Fruit fly (Drosophila melanogaster) whole organism, embryonic: ENCODE data around the gene wuho.
A peak's percentile ranks its signal among the peaks of the same experiment; 100 is the strongest.

Source experiments
- CG10274 ChIP-seq: fragments of 200-800 bp; sonication (Bioruptor generic); optimal IDR thresholded peaks from 3 replicates; lab custom pipeline; 2017; ENCODE audit warnings: missing biosample characterization, mild to moderate bottlenecking, missing genetic modification characterization
- CG10543 ChIP-seq: fragments of 200-800 bp; sonication (Bioruptor generic); optimal IDR thresholded peaks from 3 replicates; lab custom pipeline; 2017; ENCODE audit warnings: missing biosample characterization, mild to moderate bottlenecking, missing genetic modification characterization, moderate library complexity
- CG13424 ChIP-seq: fragments of 200-800 bp; sonication (Bioruptor generic); optimal IDR thresholded peaks from 2 replicates; lab custom pipeline; 2019; ENCODE audit warnings: missing biosample characterization, mild to moderate bottlenecking, missing genetic modification characterization, moderate library complexity
- CG15479 ChIP-seq: fragments of 200-800 bp; sonication (Bioruptor generic); optimal IDR thresholded peaks from 3 replicates; lab custom pipeline; 2019; ENCODE audit warnings: missing biosample characterization, mild to moderate bottlenecking, missing genetic modification characterization, moderate library complexity
- CG1602 ChIP-seq: fragments of 200-800 bp; sonication (Bioruptor generic); optimal IDR thresholded peaks from 3 replicates; lab custom pipeline; 2016; ENCODE audit warnings: missing biosample characterization, missing genetic modification characterization
- CG1603 ChIP-seq: fragments of 200-800 bp; sonication (Bioruptor generic); optimal IDR thresholded peaks from 2 replicates; lab custom pipeline; 2019; ENCODE audit warnings: missing biosample characterization, mild to moderate bottlenecking, missing genetic modification characterization, moderate library complexity
- CG18619 ChIP-seq: fragments of 200-800 bp; sonication (Bioruptor generic); optimal IDR thresholded peaks from 3 replicates; lab custom pipeline; 2017; ENCODE audit warnings: missing biosample characterization, mild to moderate bottlenecking, missing genetic modification characterization
- CG2129 ChIP-seq: fragments of 200-800 bp; sonication (Bioruptor generic); IDR thresholded peaks from 2 replicates; pipeline ENCODE4 v1.3.6; 2022; ENCODE audit warnings: missing biosample characterization, missing genetic modification characterization; ENCODE audit not compliant: partially characterized antibody
- CG2202 ChIP-seq: fragments of 200-800 bp; sonication (Bioruptor generic); optimal IDR thresholded peaks from 2 replicates; lab custom pipeline; 2018; ENCODE audit warnings: missing biosample characterization, mild to moderate bottlenecking, missing genetic modification characterization
- CG30431 ChIP-seq: fragments of 200-800 bp; sonication (Bioruptor generic); optimal IDR thresholded peaks from 2 replicates; lab custom pipeline; 2017; ENCODE audit warnings: missing biosample characterization, missing genetic modification characterization
- CG31388 ChIP-seq: fragments of 200-800 bp; sonication (Bioruptor generic); optimal IDR thresholded peaks from 2 replicates; lab custom pipeline; 2016; ENCODE audit warnings: missing biosample characterization, missing genetic modification characterization
- CG31441 ChIP-seq: fragments of 200-800 bp; sonication (Bioruptor generic); IDR thresholded peaks from 2 replicates; pipeline ENCODE4 v1.3.6; 2022; ENCODE audit warnings: missing biosample characterization, missing genetic modification characterization
- CG32772 ChIP-seq: fragments of 200-800 bp; sonication (Bioruptor generic); IDR thresholded peaks from 2 replicates; pipeline ENCODE4 v1.3.6; 2022; ENCODE audit warnings: missing biosample characterization, missing genetic modification characterization
- CG34422 ChIP-seq: fragments of 200-800 bp; sonication (Bioruptor generic); IDR thresholded peaks from 3 replicates; pipeline ENCODE4 v1.3.6; 2022; ENCODE audit warnings: missing biosample characterization, missing genetic modification characterization
- CG4730 ChIP-seq: fragments of 200-800 bp; sonication (Bioruptor generic); IDR thresholded peaks from 2 replicates; pipeline ENCODE4 v1.3.6; 2022; ENCODE audit warnings: missing biosample characterization, missing genetic modification characterization
- CG5180 ChIP-seq: fragments of 200-800 bp; sonication (Bioruptor generic); optimal IDR thresholded peaks from 3 replicates; lab custom pipeline; 2017; ENCODE audit warnings: missing biosample characterization, missing genetic modification characterization, mild to moderate bottlenecking, moderate library complexity, missing genetic modification reagents
- CG6175 ChIP-seq: fragments of 200-800 bp; sonication (Bioruptor generic); IDR thresholded peaks from 3 replicates; pipeline ENCODE4 v1.3.6; 2022; ENCODE audit warnings: missing biosample characterization, missing genetic modification characterization
- CG9215 ChIP-seq: fragments of 200-800 bp; sonication (Bioruptor generic); IDR thresholded peaks from 2 replicates; pipeline ENCODE4 v1.3.6; 2022; ENCODE audit warnings: missing biosample characterization, missing genetic modification characterization
- CG9609 ChIP-seq: fragments of 200-800 bp; sonication (Bioruptor generic); optimal IDR thresholded peaks from 3 replicates; lab custom pipeline; 2016; ENCODE audit warnings: missing biosample characterization, missing genetic modification characterization
- CG9876 ChIP-seq: fragments of 200-800 bp; sonication (Bioruptor generic); optimal IDR thresholded peaks from 2 replicates; lab custom pipeline; 2016; ENCODE audit warnings: missing biosample characterization, missing genetic modification characterization
- Dip3 ChIP-seq: fragments of 200-800 bp; sonication (Bioruptor generic); optimal IDR thresholded peaks from 3 replicates; lab custom pipeline; 2016; ENCODE audit warnings: missing biosample characterization, missing genetic modification characterization
- Fer1 ChIP-seq: fragments of 200-800 bp; sonication (Bioruptor generic); optimal IDR thresholded peaks from 2 replicates; lab custom pipeline; 2017; ENCODE audit warnings: missing biosample characterization, mild to moderate bottlenecking, missing genetic modification characterization
- Hr51 ChIP-seq, 2 experiments: fragments of 200-800 bp; sonication (Bioruptor generic); optimal IDR thresholded peaks; 2 replicates in 1 of 2; 3 replicates in 1 of 2; lab custom pipeline; 2016 to 2018; ENCODE audit warnings: missing biosample characterization in 2 of 2, missing genetic modification characterization in 2 of 2, mild to moderate bottlenecking in 1 of 2, moderate library complexity in 1 of 2
- Lim3 ChIP-seq: fragments of 200-800 bp; sonication (Bioruptor generic); IDR thresholded peaks from 2 replicates; pipeline ENCODE4 v1.3.6; 2022; ENCODE audit warnings: missing biosample characterization, missing genetic modification characterization
- Nf-YA ChIP-seq: fragments of 200-800 bp; sonication (Bioruptor generic); IDR thresholded peaks from 2 replicates; pipeline ENCODE4 v1.3.6; 2022; ENCODE audit warnings: missing biosample characterization, missing genetic modification characterization
- Sry-β ChIP-seq: fragments of 200-800 bp; sonication (Bioruptor generic); optimal IDR thresholded peaks from 2 replicates; lab custom pipeline; 2018; ENCODE audit warnings: missing biosample characterization, mild to moderate bottlenecking, missing genetic modification characterization, moderate library complexity
- ac ChIP-seq: fragments of 200-800 bp; sonication (Bioruptor generic); optimal IDR thresholded peaks from 3 replicates; lab custom pipeline; 2017; ENCODE audit warnings: missing biosample characterization, mild to moderate bottlenecking, missing genetic modification characterization
- al ChIP-seq: fragments of 200-800 bp; sonication (Bioruptor generic); IDR thresholded peaks from 2 replicates; pipeline ENCODE4 v1.3.6; 2022; ENCODE audit warnings: missing biosample characterization, missing genetic modification characterization
- ap ChIP-seq: fragments of 200-800 bp; sonication (Bioruptor generic); IDR thresholded peaks from 2 replicates; pipeline ENCODE4 v1.3.6; 2022; ENCODE audit warnings: missing biosample characterization, missing genetic modification characterization
- dan ChIP-seq: fragments of 200-800 bp; sonication (Bioruptor generic); IDR thresholded peaks from 2 replicates; pipeline ENCODE4 v1.3.6; 2022; ENCODE audit warnings: missing biosample characterization, missing genetic modification characterization
- dati ChIP-seq: fragments of 200-800 bp; sonication (Bioruptor generic); IDR thresholded peaks from 2 replicates; pipeline ENCODE4 v1.3.6; 2022; ENCODE audit warnings: missing biosample characterization, missing genetic modification characterization
- dm ChIP-seq: fragments of 200-800 bp; sonication (Bioruptor generic); optimal IDR thresholded peaks from 3 replicates; lab custom pipeline; 2016; ENCODE audit warnings: missing biosample characterization, missing genetic modification characterization
- fu2 ChIP-seq: fragments of 200-800 bp; sonication (Bioruptor generic); optimal IDR thresholded peaks from 2 replicates; lab custom pipeline; 2016; ENCODE audit warnings: missing biosample characterization, missing genetic modification characterization
- gcm ChIP-seq: fragments of 200-800 bp; sonication (Bioruptor generic); optimal IDR thresholded peaks from 2 replicates; lab custom pipeline; 2019; ENCODE audit warnings: missing biosample characterization, mild to moderate bottlenecking, missing genetic modification characterization, moderate library complexity
- gsb-n ChIP-seq: fragments of 200-800 bp; sonication (Bioruptor generic); optimal IDR thresholded peaks from 3 replicates; lab custom pipeline; 2018; ENCODE audit warnings: missing biosample characterization, mild to moderate bottlenecking, missing genetic modification characterization
- her ChIP-seq: fragments of 200-800 bp; sonication (Bioruptor generic); optimal IDR thresholded peaks from 2 replicates; lab custom pipeline; 2016; ENCODE audit warnings: missing biosample characterization, missing genetic modification characterization
- hkb ChIP-seq, 2 experiments: fragments of 200-800 bp in 1 of 2; fragments of >200 bp in 1 of 2; sonication (Bioruptor generic) in 1 of 2; IDR thresholded peaks in 1 of 2; optimal IDR thresholded peaks in 1 of 2; 2 replicates each; pipeline versions ENCODE4 v1.3.6 to Lab custom; 2017 to 2022; ENCODE audit warnings: missing biosample characterization in 1 of 2, missing genetic modification characterization in 1 of 2
- ind ChIP-seq: fragments of 200-800 bp; sonication (Bioruptor generic); optimal IDR thresholded peaks from 3 replicates; lab custom pipeline; 2016; ENCODE audit warnings: missing biosample characterization, missing genetic modification characterization
- insv ChIP-seq, 2 experiments: fragments of 200-800 bp; sonication (Bioruptor generic); optimal IDR thresholded peaks; 3 replicates each; lab custom pipeline; 2016 to 2018; ENCODE audit warnings: missing biosample characterization in 2 of 2, missing genetic modification characterization in 2 of 2
- kni ChIP-seq: fragments of 200-800 bp; sonication (Bioruptor generic); optimal IDR thresholded peaks from 3 replicates; lab custom pipeline; 2017; ENCODE audit warnings: mild to moderate bottlenecking, missing biosample characterization, missing genetic modification reagents, missing genetic modification characterization
- lilli ChIP-seq: fragments of 200-800 bp; sonication (Bioruptor generic); optimal IDR thresholded peaks from 3 replicates; lab custom pipeline; 2016; ENCODE audit warnings: missing biosample characterization, missing genetic modification characterization
- luna ChIP-seq: fragments of 200-800 bp; sonication (Bioruptor generic); optimal IDR thresholded peaks from 2 replicates; lab custom pipeline; 2016; ENCODE audit warnings: missing biosample characterization, missing genetic modification characterization
- org-1 ChIP-seq: fragments of 200-800 bp; sonication (Bioruptor generic); optimal IDR thresholded peaks from 2 replicates; lab custom pipeline; 2017; ENCODE audit warnings: missing biosample characterization, missing genetic modification characterization
- p53 ChIP-seq: fragments of 200-800 bp; sonication (Bioruptor generic); optimal IDR thresholded peaks from 2 replicates; lab custom pipeline; 2016; ENCODE audit warnings: missing biosample characterization, missing genetic modification characterization
- pzg ChIP-seq: fragments of 200-800 bp; sonication (Bioruptor generic); optimal IDR thresholded peaks from 3 replicates; lab custom pipeline; 2018; ENCODE audit warnings: missing biosample characterization, mild to moderate bottlenecking, missing genetic modification characterization, moderate library complexity
- sens-2 ChIP-seq: fragments of 200-800 bp; sonication (Bioruptor generic); IDR thresholded peaks from 2 replicates; pipeline ENCODE4 v1.3.6; 2022; ENCODE audit warnings: missing biosample characterization, missing genetic modification characterization
- toy ChIP-seq: fragments of 200-800 bp; sonication (Bioruptor generic); IDR thresholded peaks from 2 replicates; pipeline ENCODE4 v1.3.6; 2022; ENCODE audit warnings: missing biosample characterization, missing genetic modification characterization
- unc-4 ChIP-seq: fragments of 200-800 bp; sonication (Bioruptor generic); IDR thresholded peaks from 2 replicates; pipeline ENCODE4 v1.3.6; 2022; ENCODE audit warnings: missing biosample characterization, missing genetic modification characterization; ENCODE audit not compliant: partially characterized antibody
- wek ChIP-seq: fragments of 200-800 bp; sonication (Bioruptor generic); optimal IDR thresholded peaks from 3 replicates; lab custom pipeline; 2018; ENCODE audit warnings: missing biosample characterization, mild to moderate bottlenecking, missing genetic modification characterization, moderate library complexity

The wuho gene

dm6 chrX:6330369-6330949, 42.6 kb downstream of the wuho start, which contains the start of gene CG42240 (continued):
- TF ChIP-seq CG5180 (GFP tag; lab: Kevin White, UChicago) (peak; percentile 82), unc-4 (GFP tag; lab: Robert Waterston, UW) (no peak), al (GFP tag; lab: Robert Waterston, UW) (0 out of 2 replicates have a peak, but pooled peaks have one; percentile 30), CG31441 (GFP tag; lab: Robert Waterston, UW) (peak; percentile 96), CG2202 (tag; lab: Kevin White, UChicago) (peak; percentile 79), CG9876 (GFP tag; lab: Kevin White, UChicago) (peak; percentile 13), Lim3 (GFP tag; lab: Robert Waterston, UW) (peak; percentile 46; the same call in 1 of the 2 replicates), pzg (GFP tag; lab: Kevin White, UChicago) (no peak), CG6175 (GFP tag; lab: Robert Waterston, UW) (no peak), luna (GFP tag; lab: Kevin White, UChicago) (no peak), Fer1 (GFP tag; lab: Kevin White, UChicago) (peak; percentile 93), her (GFP tag; lab: Kevin White, UChicago) (no peak), CG10274 (GFP tag; lab: Kevin White, UChicago) (peak; percentile 86), hkb (optimal IDR thresholded peaks at IDR 0.05; lab: Kevin White, UChicago) (no peak), hkb (GFP tag; IDR thresholded peaks at IDR 0.05; lab: Robert Waterston, UW) (peak; percentile 91), CG34422 (GFP tag; lab: Robert Waterston, UW) (peak; percentile 66; the same call in 2 of the 3 replicates), kni (GFP tag; lab: Kevin White, UChicago) (peak; percentile 77), CG10543 (GFP tag; lab: Kevin White, UChicago) (peak; percentile 79), Nf-YA (GFP tag; lab: Robert Waterston, UW) (peak; percentile 56; the same call in 1 of the 2 replicates), insv (GFP tag; optimal IDR thresholded peaks at IDR 0.05; lab: Kevin White, UChicago) (peak in 1 of 2 experiments; percentile 64), Hr51 (GFP tag; optimal IDR thresholded peaks at IDR 0.05; lab: Kevin White, UChicago) (peak; percentile 63 to 95), ac (GFP tag; lab: Kevin White, UChicago) (peak; percentile 45), dm (GFP tag; lab: Kevin White, UChicago) (peak; percentile 50), ap (peak; percentile 3; the same call in 1 of the 2 replicates), dan (peak; percentile 4; the same call in 1 of the 2 replicates), CG2129 (GFP tag; lab: Robert Waterston, UW) (no peak), ind (GFP tag; lab: Kevin White, UChicago) (peak; percentile 89), fu2 (GFP tag; lab: Kevin White, UChicago) (peak; percentile 66), lilli (GFP tag; lab: Kevin White, UChicago) (peak; percentile 82), CG31388 (GFP tag; lab: Kevin White, UChicago) (peak; percentile 81), gcm (GFP tag; lab: Kevin White, UChicago) (peak; percentile 91), CG9609 (GFP tag; lab: Kevin White, UChicago) (peak; percentile 57), CG1602 (GFP tag; lab: Kevin White, UChicago) (peak; percentile 89), wek (peak; percentile 68), CG13424 (tag; lab: Kevin White, UChicago) (peak; percentile 95), Sry-β (peak; percentile 40), CG4730 (GFP tag; lab: Robert Waterston, UW) (peak; percentile 67), CG9215 (GFP tag; lab: Robert Waterston, UW) (peak; percentile 78), CG30431 (GFP tag; lab: Kevin White, UChicago) (peak; percentile 82), sens-2 (GFP tag; lab: Robert Waterston, UW) (no peak), toy (0 out of 2 replicates have a peak, but pooled peaks have one; percentile 8), CG15479 (no peak), org-1 (GFP tag; lab: Kevin White, UChicago) (peak; percentile 92), CG32772 (GFP tag; lab: Robert Waterston, UW) (peak; percentile 78), gsb-n (tag; lab: Kevin White, UChicago) (peak; percentile 85), CG18619 (GFP tag; lab: Kevin White, UChicago) (peak; percentile 93), p53 (GFP tag; lab: Kevin White, UChicago) (no peak), Dip3 (GFP tag; lab: Kevin White, UChicago) (peak; percentile 29), CG1603 (tag; lab: Kevin White, UChicago) (peak; percentile 70), dati (GFP tag; lab: Robert Waterston, UW) (no peak; the same call in 1 of the 2 replicates)
